Fruit fly (Drosophila melanogaster) whole organism, embryonic: ENCODE measurements around the gene SpdS.

Experiments
- CG10209 ChIP-seq: fragments of 200-800 bp; sonication (Bioruptor generic); optimal IDR thresholded peaks from 3 replicates; lab custom pipeline; 2017; ENCODE audit warnings: missing biosample characterization, mild to moderate bottlenecking, missing genetic modification characterization, missing genetic modification reagents
- CG11247 ChIP-seq: fragments of 200-800 bp; sonication (Bioruptor generic); IDR thresholded peaks from 2 replicates; pipeline ENCODE4 v1.3.6; 2022; ENCODE audit warnings: missing biosample characterization, missing genetic modification characterization
- CG12155 ChIP-seq: fragments of 200-800 bp; sonication (Bioruptor generic); optimal IDR thresholded peaks from 3 replicates; lab custom pipeline; 2016; ENCODE audit warnings: missing biosample characterization, missing genetic modification characterization
- CG1233 ChIP-seq: fragments of 200-800 bp; sonication (Bioruptor generic); optimal IDR thresholded peaks from 4 replicates; lab custom pipeline; 2018; ENCODE audit warnings: missing biosample characterization, mild to moderate bottlenecking, missing genetic modification characterization
- CG13894 ChIP-seq: fragments of 200-800 bp; sonication (Bioruptor generic); optimal IDR thresholded peaks from 3 replicates; lab custom pipeline; 2018; ENCODE audit warnings: missing biosample characterization, mild to moderate bottlenecking, missing genetic modification characterization, moderate library complexity
- CG14050 ChIP-seq: fragments of 200-800 bp; sonication (Bioruptor generic); IDR thresholded peaks from 3 replicates; pipeline ENCODE4 v1.3.6; 2022; ENCODE audit warnings: missing biosample characterization, missing genetic modification characterization
- CG17359 ChIP-seq: fragments of 200-800 bp; sonication (Bioruptor generic); optimal IDR thresholded peaks from 3 replicates; lab custom pipeline; 2018; ENCODE audit warnings: missing biosample characterization, mild to moderate bottlenecking, missing genetic modification characterization, moderate library complexity
- CG2712 ChIP-seq: fragments of 200-800 bp; optimal IDR thresholded peaks from 3 replicates; lab custom pipeline; 2019; ENCODE audit warnings: missing biosample characterization, mild to moderate bottlenecking, missing genetic modification characterization, moderate library complexity
- CG32772 ChIP-seq: fragments of 200-800 bp; sonication (Bioruptor generic); IDR thresholded peaks from 2 replicates; pipeline ENCODE4 v1.3.6; 2022; ENCODE audit warnings: missing biosample characterization, missing genetic modification characterization
- CG33557 ChIP-seq: fragments of 200-800 bp; sonication (Bioruptor generic); optimal IDR thresholded peaks from 2 replicates; lab custom pipeline; 2019; ENCODE audit warnings: missing biosample characterization, mild to moderate bottlenecking, missing genetic modification characterization, moderate library complexity
- CG43689 ChIP-seq: fragments of 200-800 bp; sonication (Bioruptor generic); IDR thresholded peaks from 2 replicates; pipeline ENCODE4 v1.3.6; 2022; ENCODE audit warnings: missing biosample characterization, missing genetic modification characterization
- CG7745 ChIP-seq: fragments of 200-800 bp; sonication (Bioruptor generic); optimal IDR thresholded peaks from 2 replicates; lab custom pipeline; 2018; ENCODE audit warnings: missing biosample characterization, mild to moderate bottlenecking, missing genetic modification characterization, moderate library complexity
- CG9437 ChIP-seq: fragments of 200-800 bp; sonication (Bioruptor generic); optimal IDR thresholded peaks from 2 replicates; lab custom pipeline; 2018; ENCODE audit warnings: missing biosample characterization, mild to moderate bottlenecking, missing genetic modification characterization
- CG9727 ChIP-seq: fragments of 200-800 bp; sonication (Bioruptor generic); optimal IDR thresholded peaks from 3 replicates; lab custom pipeline; 2017; ENCODE audit warnings: missing biosample characterization, mild to moderate bottlenecking, missing genetic modification characterization
- Camta ChIP-seq: fragments of 200-800 bp; sonication (Bioruptor generic); optimal IDR thresholded peaks from 2 replicates; lab custom pipeline; 2016; ENCODE audit warnings: missing biosample characterization, missing genetic modification characterization
- Dip3 ChIP-seq: fragments of 200-800 bp; sonication (Bioruptor generic); optimal IDR thresholded peaks from 3 replicates; lab custom pipeline; 2016; ENCODE audit warnings: missing biosample characterization, missing genetic modification characterization
- ERR ChIP-seq: fragments of 200-800 bp; sonication (Bioruptor generic); optimal IDR thresholded peaks from 2 replicates; lab custom pipeline; 2016; ENCODE audit warnings: missing biosample characterization, missing genetic modification characterization
- GATAe ChIP-seq: fragments of 200-800 bp; sonication (Bioruptor generic); conservative IDR thresholded peaks from 2 replicates; pipeline ENCODE4 v1.3.6; 2022; ENCODE audit warnings: missing biosample characterization, missing genetic modification characterization
- Gug ChIP-seq: fragments of 200-800 bp; sonication (Bioruptor generic); IDR thresholded peaks from 4 replicates; pipeline ENCODE4 v1.3.6; 2022; ENCODE audit warnings: missing biosample characterization, missing genetic modification characterization
- H2.0 ChIP-seq: fragments of 200-800 bp; sonication (Bioruptor generic); IDR thresholded peaks from 2 replicates; pipeline ENCODE4 v1.3.6; 2022; ENCODE audit warnings: missing biosample characterization, missing genetic modification characterization
- Hey ChIP-seq: fragments of 200-800 bp; sonication (Bioruptor generic); optimal IDR thresholded peaks from 3 replicates; lab custom pipeline; 2018; ENCODE audit warnings: missing biosample characterization, mild to moderate bottlenecking, missing genetic modification characterization
- Hmx ChIP-seq: fragments of 200-800 bp; sonication (Bioruptor generic); optimal IDR thresholded peaks from 2 replicates; lab custom pipeline; 2016; ENCODE audit warnings: missing biosample characterization, missing genetic modification characterization
- Lim3 ChIP-seq: fragments of 200-800 bp; sonication (Bioruptor generic); IDR thresholded peaks from 2 replicates; pipeline ENCODE4 v1.3.6; 2022; ENCODE audit warnings: missing biosample characterization, missing genetic modification characterization
- Meics ChIP-seq: fragments of 200-800 bp; sonication (Bioruptor generic); optimal IDR thresholded peaks from 2 replicates; lab custom pipeline; 2017; ENCODE audit warnings: missing biosample characterization, mild to moderate bottlenecking, missing genetic modification characterization
- Oaz ChIP-seq: fragments of 200-800 bp; sonication (Bioruptor generic); IDR thresholded peaks from 2 replicates; pipeline ENCODE4 v1.3.6; 2022; ENCODE audit warnings: missing biosample characterization, missing genetic modification characterization
- bcd ChIP-seq: fragments of 200-800 bp; sonication (Bioruptor generic); optimal IDR thresholded peaks from 2 replicates; lab custom pipeline; 2017; ENCODE audit warnings: missing biosample characterization, mild to moderate bottlenecking, missing genetic modification characterization
- bigmax ChIP-seq: fragments of 200-800 bp; sonication (Bioruptor generic); optimal IDR thresholded peaks from 2 replicates; lab custom pipeline; 2018; ENCODE audit warnings: missing biosample characterization, mild to moderate bottlenecking, missing genetic modification characterization
- chinmo ChIP-seq: fragments of 200-800 bp; sonication (Bioruptor generic); IDR thresholded peaks from 4 replicates; pipeline ENCODE4 v1.3.6; 2022; ENCODE audit warnings: missing biosample characterization, missing genetic modification characterization; ENCODE audit not compliant: partially characterized antibody
- esg ChIP-seq: fragments of 200-800 bp; sonication (Bioruptor generic); conservative IDR thresholded peaks from 2 replicates; pipeline ENCODE4 v1.3.6; 2022; ENCODE audit warnings: missing biosample characterization, missing genetic modification characterization
- exex ChIP-seq: fragments of 200-800 bp; sonication (Bioruptor generic); optimal IDR thresholded peaks from 4 replicates; lab custom pipeline; 2018; ENCODE audit warnings: missing biosample characterization, mild to moderate bottlenecking, missing genetic modification characterization, moderate library complexity
- eyg ChIP-seq: fragments of 200-800 bp; sonication (Bioruptor generic); optimal IDR thresholded peaks from 3 replicates; lab custom pipeline; 2016; ENCODE audit warnings: missing biosample characterization, missing genetic modification characterization
- gce ChIP-seq: fragments of 200-800 bp; sonication (Bioruptor generic); IDR thresholded peaks from 3 replicates; pipeline ENCODE4 v1.3.6; 2022; ENCODE audit warnings: missing biosample characterization, missing genetic modification characterization
- grn ChIP-seq: fragments of 200-800 bp; sonication (Bioruptor generic); optimal IDR thresholded peaks from 3 replicates; lab custom pipeline; 2017; ENCODE audit warnings: missing biosample characterization, missing genetic modification characterization
- inv ChIP-seq: fragments of 200-800 bp; sonication (Bioruptor generic); IDR thresholded peaks from 2 replicates; pipeline ENCODE4 v1.3.6; 2022; ENCODE audit warnings: missing biosample characterization, missing genetic modification characterization; ENCODE audit not compliant: partially characterized antibody
- jigr1 ChIP-seq: fragments of 200-800 bp; sonication (Bioruptor generic); IDR thresholded peaks from 3 replicates; pipeline ENCODE4 v1.3.6; 2022; ENCODE audit warnings: missing biosample characterization, missing genetic modification characterization
- lov ChIP-seq, 2 experiments: fragments of 200-800 bp in 1 of 2; fragments of >200 bp in 1 of 2; sonication (Bioruptor generic) in 1 of 2; IDR thresholded peaks in 1 of 2; optimal IDR thresholded peaks in 1 of 2; 2 replicates in 1 of 2; 3 replicates in 1 of 2; pipeline versions ENCODE4 v1.3.6 to Lab custom; 2017 to 2022; ENCODE audit warnings: missing biosample characterization in 1 of 2, missing genetic modification characterization in 1 of 2
- maf-S ChIP-seq: fragments of 200-800 bp; sonication (Bioruptor generic); optimal IDR thresholded peaks from 2 replicates; lab custom pipeline; 2016; ENCODE audit warnings: missing biosample characterization, missing genetic modification characterization
- mam ChIP-seq: fragments of 200-800 bp; sonication (Bioruptor generic); optimal IDR thresholded peaks from 3 replicates; lab custom pipeline; 2016; ENCODE audit warnings: missing biosample characterization, missing genetic modification characterization
- nom ChIP-seq: fragments of 200-800 bp; sonication (Bioruptor generic); optimal IDR thresholded peaks from 2 replicates; lab custom pipeline; 2017; ENCODE audit warnings: missing biosample characterization, missing genetic modification characterization, mild to moderate bottlenecking, moderate library complexity, missing genetic modification reagents
- odd ChIP-seq: fragments of 200-800 bp; sonication (Bioruptor generic); optimal IDR thresholded peaks from 2 replicates; lab custom pipeline; 2017; ENCODE audit warnings: missing biosample characterization, mild to moderate bottlenecking, missing genetic modification characterization
- p53 ChIP-seq: fragments of 200-800 bp; sonication (Bioruptor generic); optimal IDR thresholded peaks from 2 replicates; lab custom pipeline; 2016; ENCODE audit warnings: missing biosample characterization, missing genetic modification characterization
- phol ChIP-seq: fragments of 200-800 bp; sonication (Bioruptor generic); optimal IDR thresholded peaks from 3 replicates; lab custom pipeline; 2018; ENCODE audit warnings: missing biosample characterization, mild to moderate bottlenecking, missing genetic modification characterization, moderate library complexity
- rib ChIP-seq: fragments of 200-800 bp; sonication (Bioruptor generic); IDR thresholded peaks from 2 replicates; pipeline ENCODE4 v1.3.6; 2022; ENCODE audit warnings: missing biosample characterization, missing genetic modification characterization
- run ChIP-seq: fragments of 200-800 bp; sonication (Bioruptor generic); optimal IDR thresholded peaks from 3 replicates; lab custom pipeline; 2018; ENCODE audit warnings: missing biosample characterization, mild to moderate bottlenecking, missing genetic modification characterization
- ssp ChIP-seq: fragments of 200-800 bp; sonication (Bioruptor generic); IDR thresholded peaks from 2 replicates; pipeline ENCODE4 v1.3.6; 2022; ENCODE audit warnings: missing biosample characterization, missing genetic modification characterization
- tap ChIP-seq: fragments of 200-800 bp; optimal IDR thresholded peaks from 3 replicates; lab custom pipeline; 2019; ENCODE audit warnings: missing biosample characterization, mild to moderate bottlenecking, missing genetic modification characterization, moderate library complexity
- tna ChIP-seq: fragments of 200-800 bp; sonication (Bioruptor generic); IDR thresholded peaks from 2 replicates; pipeline ENCODE4 v1.3.6; 2022; ENCODE audit warnings: missing biosample characterization, missing genetic modification characterization; ENCODE audit not compliant: partially characterized antibody
- unpg ChIP-seq: fragments of 200-800 bp; sonication (Bioruptor generic); optimal IDR thresholded peaks from 3 replicates; lab custom pipeline; 2018; ENCODE audit warnings: missing biosample characterization, mild to moderate bottlenecking, missing genetic modification characterization, moderate library complexity
- vfl ChIP-seq: fragments of 200-800 bp; sonication (Bioruptor generic); optimal IDR thresholded peaks from 2 replicates; lab custom pipeline; 2016; ENCODE audit warnings: missing biosample characterization, missing genetic modification characterization
- zfh2 ChIP-seq: fragments of 200-800 bp; sonication (Bioruptor generic); optimal IDR thresholded peaks from 2 replicates; lab custom pipeline; 2016; ENCODE audit warnings: missing biosample characterization, missing genetic modification characterization

Gene SpdS

dm6 chr3R:9618331-9618730 is 13.1 kb upstream of the SpdS start (continued):
- TF ChIP-seq CG7745 (tag; lab: Kevin White, UChicago) (no peak), ssp (peak; percentile 60; the same call in 1 of the 2 replicates), phol (peak; percentile 75), bigmax (GFP tag; lab: Kevin White, UChicago) (no peak), inv (GFP tag; lab: Robert Waterston, UW) (no peak), eyg (GFP tag; lab: Kevin White, UChicago) (peak; percentile 4), grn (GFP tag; lab: Kevin White, UChicago) (no peak), vfl (GFP tag; lab: Kevin White, UChicago) (no peak), rib (GFP tag; lab: Robert Waterston, UW) (no peak), CG13894 (no peak), CG17359 (tag; lab: Kevin White, UChicago) (peak; percentile 83), unpg (GFP tag; lab: Kevin White, UChicago) (peak; percentile 76), CG32772 (GFP tag; lab: Robert Waterston, UW) (peak; percentile 88), lov (optimal IDR thresholded peaks at IDR 0.05; lab: Kevin White, UChicago) (no peak), lov (GFP tag; IDR thresholded peaks at IDR 0.05; lab: Robert Waterston, UW) (peak; percentile 81; the same call in 2 of the 3 replicates), CG9437 (GFP tag; lab: Kevin White, UChicago) (peak; percentile 21), CG2712 (tag; lab: Kevin White, UChicago) (peak; percentile 62), chinmo (GFP tag; lab: Robert Waterston, UW) (no peak), run (peak; percentile 42), CG11247 (GFP tag; lab: Robert Waterston, UW) (peak; percentile 78), CG33557 (GFP tag; lab: Kevin White, UChicago) (peak; percentile 19), CG9727 (GFP tag; lab: Kevin White, UChicago) (peak; percentile 66), Gug (peak; percentile 53; the same call in 2 of the 4 replicates), CG1233 (GFP tag; lab: Kevin White, UChicago) (peak; percentile 66), H2.0 (GFP tag; lab: Robert Waterston, UW) (peak; percentile 84), ERR (GFP tag; lab: Kevin White, UChicago) (no peak), tna (GFP tag; lab: Robert Waterston, UW) (no peak), Camta (GFP tag; lab: Kevin White, UChicago) (peak; percentile 73), esg (GFP tag; lab: Robert Waterston, UW) (peak; percentile 80), exex (tag; lab: Kevin White, UChicago) (no peak), Oaz (GFP tag; lab: Robert Waterston, UW) (peak; percentile 48), zfh2 (GFP tag; lab: Kevin White, UChicago) (peak; percentile 35), p53 (GFP tag; lab: Kevin White, UChicago) (no peak), CG43689 (GFP tag; lab: Robert Waterston, UW) (0 out of 2 replicates have a peak, but pooled peaks have one; percentile 21), Lim3 (GFP tag; lab: Robert Waterston, UW) (peak; percentile 20; the same call in 1 of the 2 replicates), bcd (GFP tag; lab: Kevin White, UChicago) (peak; percentile 66), mam (GFP tag; lab: Kevin White, UChicago) (peak; percentile 63), Hmx (GFP tag; lab: Kevin White, UChicago) (no peak), maf-S (GFP tag; lab: Kevin White, UChicago) (peak; percentile 60), CG12155 (GFP tag; lab: Kevin White, UChicago) (peak; percentile 43), gce (GFP tag; lab: Robert Waterston, UW) (0 out of 3 replicates have a peak, but pooled peaks have one; percentile 63), CG10209 (peak; percentile 54), Meics (GFP tag; lab: Kevin White, UChicago) (peak; percentile 54), nom (GFP tag; lab: Kevin White, UChicago) (no peak), odd (GFP tag; lab: Kevin White, UChicago) (peak; percentile 34), jigr1 (peak; percentile 49; the same call in 1 of the 3 replicates), GATAe (GFP tag; lab: Robert Waterston, UW) (peak; percentile 23; the same call in 1 of the 2 replicates), Dip3 (GFP tag; lab: Kevin White, UChicago) (peak; percentile 60), tap (tag; lab: Kevin White, UChicago) (peak; percentile 58), CG14050 (GFP tag; lab: Robert Waterston, UW) (peak; percentile 64), Hey (tag; lab: Kevin White, UChicago) (no peak)
